Worm (Caenorhabditis elegans): Measurements from ENCODE around the gene lips-9.

Gene lips-9

ce11 chrII:12892407-12892806 lies 42.8 kb downstream of the lips-9 start (continued):
- no peak for TF ChIP-seq F37D6.2 (tag; optimal IDR thresholded peaks at IDR 0.05)
- TF ChIP-seq jun-1 (tag; optimal IDR thresholded peaks at IDR 0.05) = no peak
- no peak for TF ChIP-seq mdt-29 (GFP tag; IDR thresholded peaks at IDR 0.05)
- no peak for TF ChIP-seq nhr-77 (tag; optimal IDR thresholded peaks at IDR 0.05)
- TF ChIP-seq zip-2 (tag; optimal IDR thresholded peaks at IDR 0.05) = no peak
- TF ChIP-seq mxl-2 (GFP tag; conservative IDR thresholded peaks at IDR 0.05) = no peak
- TF ChIP-seq dmd-6 (GFP tag; IDR thresholded peaks at IDR 0.05) = peak; percentile 26; the same call in 1 of the 2 replicates
- TF ChIP-seq nhr-76 (tag; optimal IDR thresholded peaks at IDR 0.05) = no peak
- no peak for TF ChIP-seq ceh-62 (tag; optimal IDR thresholded peaks at IDR 0.05)
- TF ChIP-seq lin-39 (tag; optimal IDR thresholded peaks at IDR 0.05) = no peak
- TF ChIP-seq madf-5 (GFP tag; IDR thresholded peaks at IDR 0.05) = no peak
- TF ChIP-seq daf-19 (GFP tag; conservative IDR thresholded peaks at IDR 0.05) = no peak
- no peak for TF ChIP-seq F10B5.3 (tag; optimal IDR thresholded peaks at IDR 0.05)
- TF ChIP-seq php-3 (GFP tag; IDR thresholded peaks at IDR 0.05) = peak; percentile 88
- no peak for TF ChIP-seq egl-43 (GFP tag; IDR thresholded peaks at IDR 0.05)
- no peak for TF ChIP-seq madf-9 (GFP tag; conservative IDR thresholded peaks at IDR 0.05)
- no peak for TF ChIP-seq ces-1 (GFP tag; optimal IDR thresholded peaks at IDR 0.05)
- peak; percentile 27 for TF ChIP-seq hlh-11 (tag; optimal IDR thresholded peaks at IDR 0.05)
- TF ChIP-seq nhr-11 (tag; optimal IDR thresholded peaks at IDR 0.05) = no peak

DNA sequence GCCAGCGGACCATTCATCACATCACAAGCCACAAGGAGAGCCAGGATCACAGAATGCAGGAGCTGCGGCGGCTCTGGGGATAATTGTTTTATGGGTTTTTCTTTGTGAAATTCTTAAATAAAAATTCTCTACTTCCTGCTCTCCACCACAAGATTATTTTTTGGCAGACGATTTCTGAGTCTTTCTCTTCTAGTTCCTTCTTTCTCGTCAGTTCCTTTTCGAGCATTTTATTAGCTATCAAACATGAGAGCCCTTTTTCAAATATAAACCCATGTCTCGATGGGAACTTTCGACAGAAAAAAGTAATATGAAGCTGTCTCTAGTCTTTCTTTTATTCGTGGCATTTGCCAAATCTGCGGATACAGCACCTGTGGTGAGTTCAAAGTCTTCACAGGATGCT lies 46.7 kb downstream of the lips-9 start, which contains the start of gene F35C5.3:
TSS of gene F35C5.3 (plus strand) at position 301 of the 400 bp plus-strand sequence.
- TF ChIP-seq Y75B8A.6 (GFP tag; IDR thresholded peaks at IDR 0.05) = no peak
- no peak for TF ChIP-seq zag-1 (tag; optimal IDR thresholded peaks at IDR 0.05)
- TF ChIP-seq spr-3 (GFP tag; optimal IDR thresholded peaks at IDR 0.05) = no peak
- TF ChIP-seq F37D6.2 (tag; optimal IDR thresholded peaks at IDR 0.05) = no peak
- TF ChIP-seq nhr-42 (GFP tag; IDR thresholded peaks at IDR 0.05) = no peak
- no peak for TF ChIP-seq mdl-1 (tag; optimal IDR thresholded peaks at IDR 0.05)
- TF ChIP-seq ceh-82 (tag; optimal IDR thresholded peaks at IDR 0.05) = no peak
- no peak for TF ChIP-seq lir-3 (tag; optimal IDR thresholded peaks at IDR 0.05)
- no peak for TF ChIP-seq nhr-77 (tag; optimal IDR thresholded peaks at IDR 0.05)
- TF ChIP-seq hlh-11 (tag; optimal IDR thresholded peaks at IDR 0.05) = no peak

DNA sequence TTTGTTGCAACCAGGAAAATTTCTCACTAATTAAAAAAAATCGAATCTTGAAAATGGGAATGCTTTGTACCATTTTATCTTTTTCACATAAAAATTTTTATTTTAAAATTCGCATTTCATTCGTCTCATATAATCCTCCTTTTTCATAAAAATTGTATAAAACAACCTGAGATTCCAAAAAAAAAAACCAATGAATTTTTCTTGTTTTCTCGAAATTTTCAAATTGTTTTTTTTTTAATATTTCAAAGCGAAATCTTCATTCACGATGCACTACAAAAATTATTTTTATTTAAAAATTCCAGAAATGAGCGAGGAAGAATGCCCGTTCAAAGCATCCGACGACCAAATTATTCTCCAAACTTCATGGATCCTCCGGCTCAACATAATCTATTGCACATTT lies 50.2 kb downstream of the lips-9 start, which contains the start of gene sra-14:
TSS of gene sra-14 (plus strand) at position 301 of the 400 bp plus-strand sequence.
- TF ChIP-seq unc-39 (tag; optimal IDR thresholded peaks at IDR 0.05) (no peak), spr-1 (tag; optimal IDR thresholded peaks at IDR 0.05) (no peak), skn-1 (tag; optimal IDR thresholded peaks at IDR 0.05) (no peak), duxl-1 (tag; optimal IDR thresholded peaks at IDR 0.05; ENCODE audit: poor library complexity) (no peak), nhr-6 (tag; optimal IDR thresholded peaks at IDR 0.05) (no peak), mdt-29 (GFP tag; IDR thresholded peaks at IDR 0.05) (no peak), D1046.2 (GFP tag; IDR thresholded peaks at IDR 0.05) (no peak), F26F4.8 (GFP tag; conservative IDR thresholded peaks at IDR 0.05) (no peak), snpc-4 (tag; optimal IDR thresholded peaks at IDR 0.05) (no peak), ama-1 (optimal IDR thresholded peaks at IDR 0.05) (no peak)
